Fruit fly (Drosophila melanogaster): ENCODE data around the gene exex.

The exex gene

DNA sequence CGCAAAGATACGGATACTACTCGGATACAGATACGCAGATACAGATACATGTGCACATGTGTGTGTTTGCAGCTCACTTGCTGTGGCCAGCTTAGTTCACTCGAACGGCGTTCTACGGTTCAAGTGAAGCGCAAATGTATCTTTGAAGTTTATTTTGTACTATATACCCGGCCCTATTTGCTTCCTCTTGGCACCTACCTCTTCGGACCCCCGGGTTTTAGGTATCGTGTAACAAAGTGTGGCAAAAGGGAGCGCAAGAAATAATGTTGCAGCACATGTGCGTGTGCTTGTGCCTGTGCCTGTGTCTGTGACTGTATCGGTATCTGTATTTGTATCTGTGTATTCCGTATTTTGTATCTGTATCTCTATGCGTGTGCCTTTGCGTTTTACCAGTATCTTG lies 40.4 kb downstream of the exex start:
- no peak for TF ChIP-seq noc (tag; optimal IDR thresholded peaks at IDR 0.05)

DNA sequence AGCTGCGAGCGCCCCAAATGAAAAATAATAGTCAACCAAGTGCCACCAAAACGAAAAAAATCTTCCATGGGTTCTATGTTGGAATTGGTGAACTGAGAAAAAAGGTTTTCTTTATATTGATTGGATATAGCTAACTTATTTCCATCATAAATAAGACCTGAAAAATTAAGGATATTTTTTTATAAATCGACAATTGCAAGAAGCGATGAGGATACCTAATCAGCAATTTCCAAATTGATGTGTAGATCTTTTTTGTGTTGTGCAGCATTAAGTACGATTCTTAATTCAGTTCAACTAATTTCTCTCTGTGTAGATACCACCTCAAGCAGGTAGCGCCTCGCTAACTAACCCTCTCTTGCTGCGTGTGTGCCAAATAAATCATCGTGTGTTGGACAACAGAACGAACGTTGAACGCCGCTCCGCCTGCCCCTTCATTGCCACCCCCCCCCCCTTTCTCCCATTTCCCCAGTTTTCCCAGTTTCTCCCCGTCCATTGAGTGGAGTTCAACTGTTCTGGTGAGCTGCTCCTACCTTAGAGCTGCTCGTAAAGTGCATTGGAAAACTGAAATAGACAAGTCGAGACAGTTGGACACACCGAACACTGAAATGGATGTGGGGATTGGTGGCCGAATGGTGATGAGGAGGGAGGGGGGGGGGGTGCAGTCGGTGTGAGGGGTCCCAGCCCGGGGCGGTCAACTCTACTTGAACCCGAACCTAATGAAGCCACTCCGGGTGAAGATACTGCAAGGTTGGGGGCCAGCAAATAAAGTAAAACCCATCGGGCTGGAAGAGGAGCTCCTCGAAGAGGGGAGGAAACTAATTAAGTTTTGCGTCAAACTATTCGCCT lies 41.1 kb downstream of the exex start:
- TF ChIP-seq noc (tag; optimal IDR thresholded peaks at IDR 0.05), result no peak

DNA sequence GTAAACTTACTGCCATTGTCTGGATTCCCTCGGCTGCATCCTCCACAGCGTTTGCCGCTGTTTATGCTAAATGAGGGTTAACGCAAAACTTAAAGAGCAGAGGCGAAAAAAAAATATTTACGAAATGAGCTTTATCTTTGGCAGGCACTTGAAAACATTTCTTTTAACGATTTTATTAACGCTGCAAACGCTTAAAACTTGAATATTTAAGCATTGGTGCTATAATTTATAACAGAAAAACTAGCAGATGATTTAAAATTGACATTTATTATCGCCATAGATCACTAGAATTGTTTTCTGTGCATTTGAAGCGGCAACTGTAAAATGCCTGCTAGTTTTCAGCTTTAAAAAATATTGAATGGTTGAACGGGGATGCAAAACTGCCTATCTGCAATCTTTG lies 42.3 kb downstream of the exex start:
- TF ChIP-seq noc (tag; optimal IDR thresholded peaks at IDR 0.05), result no peak

- TF ChIP-seq noc (tag; optimal IDR thresholded peaks at IDR 0.05), result no peak
Observed at dm6 chr3L:7992854-7993253, 44.9 kb downstream of the exex start.

- TF ChIP-seq noc (tag; optimal IDR thresholded peaks at IDR 0.05), result no peak
Observed at dm6 chr3L:7993570-7994319, 45.8 kb downstream of the exex start.

DNA sequence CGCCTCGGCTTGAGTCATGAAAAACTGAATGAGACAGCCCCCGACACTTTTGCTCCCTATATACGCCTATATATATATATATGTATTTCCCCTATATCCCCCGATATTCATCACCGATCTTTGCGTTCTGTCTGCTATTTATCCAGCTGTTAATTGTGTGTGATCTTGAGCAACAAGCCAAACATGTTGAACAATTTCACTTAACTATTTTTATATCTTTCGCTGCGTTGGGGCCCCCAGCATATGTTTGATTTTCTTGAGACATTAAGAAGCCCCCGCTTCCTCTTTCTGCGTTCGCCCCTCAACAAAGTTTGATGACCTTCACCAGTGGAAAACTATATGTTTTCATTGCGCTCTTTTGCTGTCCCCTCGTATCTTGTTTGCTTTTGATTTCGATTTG lies 48.4 kb downstream of the exex start:
- no peak for TF ChIP-seq noc (tag; optimal IDR thresholded peaks at IDR 0.05)

dm6 chr3L:7999933-8000332 lies 51.9 kb downstream of the exex start:
- TF ChIP-seq noc (tag; optimal IDR thresholded peaks at IDR 0.05), result no peak
